Worm (Caenorhabditis elegans) whole organism, L2 larva: ENCODE data around the gene clec-20.
A peak's percentile ranks its signal among the peaks of the same experiment; 100 is the strongest.

Source experiments
- Y55F3AM.14 ChIP-seq: fragments of 200-800 bp; sonication (Bioruptor generic); optimal IDR thresholded peaks from 2 replicates; lab custom pipeline; 2018; ENCODE audit warnings: mild to moderate bottlenecking, missing genetic modification characterization, missing compliant biosample characterization
- ZK546.5 ChIP-seq: sonication (generic microtip); optimal IDR thresholded peaks from 2 replicates; lab custom pipeline; 2017; ENCODE audit warnings: missing biosample characterization, missing genetic modification characterization
- alr-1 ChIP-seq: fragments of 150-350 bp; optimal IDR thresholded peaks from 2 replicates; lab custom pipeline; 2014; ENCODE audit warnings: missing biosample characterization, missing genetic modification characterization
- ama-1 ChIP-seq: fragments of 150-350 bp; optimal IDR thresholded peaks from 2 replicates; lab custom pipeline; 2018; ENCODE audit warnings: inconsistent platforms
- blmp-1 ChIP-seq: sonication (generic microtip); optimal IDR thresholded peaks from 2 replicates; lab custom pipeline; 2017; ENCODE audit warnings: missing genetic modification characterization, mild to moderate bottlenecking, missing compliant biosample characterization, antibody characterized with exemption, moderate library complexity; ENCODE audit not compliant: insufficient read depth
- ceh-16 ChIP-seq: fragments of 150-350 bp; optimal IDR thresholded peaks from 2 replicates; lab custom pipeline; 2014; ENCODE audit warnings: missing biosample characterization, missing genetic modification characterization
- ceh-82 ChIP-seq: fragments of 150-350 bp; optimal IDR thresholded peaks from 2 replicates; lab custom pipeline; 2014; ENCODE audit warnings: missing biosample characterization, missing genetic modification characterization
- crh-2 ChIP-seq: sonication (generic microtip); optimal IDR thresholded peaks from 2 replicates; lab custom pipeline; 2017; ENCODE audit warnings: missing biosample characterization, missing genetic modification characterization
- dmd-4 ChIP-seq: sonication (generic microtip); optimal IDR thresholded peaks from 2 replicates; lab custom pipeline; 2017; ENCODE audit warnings: missing biosample characterization, missing genetic modification characterization
- egl-27 ChIP-seq: sonication (generic microtip); optimal IDR thresholded peaks from 3 replicates; lab custom pipeline; 2017; ENCODE audit warnings: missing biosample characterization, missing genetic modification reagents, missing genetic modification characterization
- elt-1 ChIP-seq: fragments of 150-350 bp; optimal IDR thresholded peaks from 2 replicates; lab custom pipeline; 2014; ENCODE audit warnings: missing biosample characterization, missing genetic modification characterization
- elt-3 ChIP-seq: sonication (generic microtip); optimal IDR thresholded peaks from 2 replicates; lab custom pipeline; 2017; ENCODE audit warnings: missing biosample characterization, missing genetic modification characterization
- fos-1 ChIP-seq: fragments of 150-350 bp; optimal IDR thresholded peaks from 2 replicates; lab custom pipeline; 2014; ENCODE audit warnings: missing biosample characterization, missing genetic modification characterization
- gmeb-1 ChIP-seq: fragments of 150-350 bp; optimal IDR thresholded peaks from 2 replicates; lab custom pipeline; 2014; ENCODE audit warnings: missing biosample characterization, missing genetic modification characterization
- lin-11 ChIP-seq: fragments of 150-350 bp; sonication (generic microtip); optimal IDR thresholded peaks from 2 replicates; lab custom pipeline; 2014; ENCODE audit warnings: missing biosample characterization, missing genetic modification characterization, inconsistent platforms, mixed read lengths
- lin-39 ChIP-seq: fragments of 150-350 bp; optimal IDR thresholded peaks from 2 replicates; lab custom pipeline; 2014; ENCODE audit warnings: missing biosample characterization, missing genetic modification reagents, missing genetic modification characterization
- mbf-1 ChIP-seq: sonication (generic microtip); optimal IDR thresholded peaks from 2 replicates; lab custom pipeline; 2017; ENCODE audit warnings: missing biosample characterization, missing genetic modification characterization
- mdl-1 ChIP-seq, 2 experiments: fragments of 150-350 bp in 1 of 2; sonication (generic microtip) in 1 of 2; optimal IDR thresholded peaks; 2 replicates each; lab custom pipeline; 2017; ENCODE audit warnings: missing biosample characterization in 2 of 2, missing genetic modification characterization in 2 of 2
- nhr-10 ChIP-seq: sonication (generic microtip); optimal IDR thresholded peaks from 2 replicates; lab custom pipeline; 2017; ENCODE audit warnings: missing biosample characterization, missing genetic modification characterization
- nhr-11 ChIP-seq: fragments of 150-350 bp; optimal IDR thresholded peaks from 2 replicates; lab custom pipeline; 2014; ENCODE audit warnings: missing biosample characterization, missing genetic modification characterization
- nhr-129 ChIP-seq: fragments of 150-350 bp; optimal IDR thresholded peaks from 2 replicates; lab custom pipeline; 2014; ENCODE audit warnings: missing biosample characterization, missing genetic modification characterization
- nhr-21 ChIP-seq: fragments of 150-350 bp; optimal IDR thresholded peaks from 2 replicates; lab custom pipeline; 2014; ENCODE audit warnings: missing biosample characterization, missing genetic modification characterization
- nhr-23 ChIP-seq: fragments of 150-350 bp; optimal IDR thresholded peaks from 2 replicates; lab custom pipeline; 2014; ENCODE audit warnings: missing biosample characterization, missing genetic modification reagents, missing genetic modification characterization
- nhr-237 ChIP-seq: fragments of 150-350 bp; optimal IDR thresholded peaks from 2 replicates; lab custom pipeline; 2014; ENCODE audit warnings: missing biosample characterization, missing genetic modification characterization
- nhr-25 ChIP-seq: fragments of 150-350 bp; sonication (generic microtip); optimal IDR thresholded peaks from 3 replicates; lab custom pipeline; 2014; ENCODE audit warnings: missing biosample characterization, missing genetic modification characterization
- nhr-6 ChIP-seq: fragments of 150-350 bp; optimal IDR thresholded peaks from 2 replicates; lab custom pipeline; 2014; ENCODE audit warnings: missing biosample characterization, missing genetic modification characterization
- nhr-77 ChIP-seq: fragments of 150-350 bp; optimal IDR thresholded peaks from 2 replicates; lab custom pipeline; 2014; ENCODE audit warnings: missing biosample characterization, missing genetic modification characterization
- peb-1 ChIP-seq: fragments of 150-350 bp; optimal IDR thresholded peaks from 2 replicates; lab custom pipeline; 2014; ENCODE audit warnings: missing biosample characterization, missing genetic modification characterization
- skn-1 ChIP-seq: sonication (generic microtip); optimal IDR thresholded peaks from 2 replicates; lab custom pipeline; 2017; ENCODE audit warnings: missing biosample characterization, missing genetic modification characterization
- sma-9 ChIP-seq, 2 experiments: fragments of 150-350 bp in 1 of 2; sonication (generic microtip) in 1 of 2; optimal IDR thresholded peaks; 2 replicates each; lab custom pipeline; 2014 to 2016; ENCODE audit warnings: missing genetic modification characterization in 2 of 2, mild to moderate bottlenecking in 1 of 2, missing biosample characterization in 1 of 2, missing compliant biosample characterization in 1 of 2, missing genetic modification reagents in 1 of 2, moderate library complexity in 1 of 2
- snpc-4 ChIP-seq: fragments of 150-350 bp; optimal IDR thresholded peaks from 2 replicates; lab custom pipeline; 2014; ENCODE audit warnings: missing biosample characterization, missing genetic modification characterization
- unc-39 ChIP-seq: fragments of 150-350 bp; optimal IDR thresholded peaks from 2 replicates; lab custom pipeline; 2014; ENCODE audit warnings: missing biosample characterization, missing genetic modification characterization
- unc-55 ChIP-seq: fragments of 150-350 bp; sonication (generic microtip); optimal IDR thresholded peaks from 3 replicates; lab custom pipeline; 2014; ENCODE audit warnings: missing biosample characterization, missing genetic modification reagents, missing genetic modification characterization
- unc-62 ChIP-seq: fragments of 150-350 bp; optimal IDR thresholded peaks from 2 replicates; lab custom pipeline; 2014; ENCODE audit warnings: missing biosample characterization, missing genetic modification reagents, missing genetic modification characterization

Gene clec-20

DNA sequence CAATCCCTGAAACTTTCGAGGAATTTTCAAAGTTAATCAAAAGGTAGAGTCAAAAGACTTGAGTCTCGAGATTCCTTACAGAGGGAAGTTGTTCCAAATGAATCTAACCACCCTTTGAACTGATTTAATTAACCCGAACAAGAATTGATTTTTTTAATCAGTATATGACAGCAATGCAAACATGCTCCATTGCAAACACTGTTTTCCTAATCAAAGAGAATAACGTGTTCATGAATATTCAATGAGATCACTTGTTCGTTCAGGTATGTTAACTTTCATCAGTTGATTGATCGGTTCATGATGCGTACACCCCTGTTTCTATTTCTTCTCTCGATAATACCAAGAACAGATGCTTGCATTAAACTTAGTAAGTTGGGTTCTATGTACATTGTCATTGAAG, 30.6 kb upstream of the clec-20 start, which contains the start of gene C08E3.14:
Gene C08E3.14 (plus strand): TSS at position 301 of the 400 bp plus-strand sequence.
- TF ChIP-seq mbf-1 (tag; lab: Kevin White, UChicago) (no peak), nhr-21 (no peak), egl-27 (tag; lab: Kevin White, UChicago) (no peak), ceh-16 (tag; lab: Kevin White, UChicago) (no peak), alr-1 (no peak), blmp-1 (tag; lab: Kevin White, UChicago) (no peak), lin-39 (tag; lab: Kevin White, UChicago) (no peak), skn-1 (tag; lab: Kevin White, UChicago) (no peak), ama-1 (no peak), elt-1 (tag; lab: Kevin White, UChicago) (no peak), elt-3 (tag; lab: Kevin White, UChicago) (no peak), nhr-25 (tag; lab: Kevin White, UChicago) (no peak), dmd-4 (no peak), nhr-237 (tag; lab: Kevin White, UChicago) (no peak)

ce11 chrII:1624572-1624971, 29.5 kb upstream of the clec-20 start, which contains the start of gene fbxa-160:
Gene fbxa-160, minus strand, starts transcription at chrII:1624672.
- TF ChIP-seq nhr-10 (tag; lab: Kevin White, UChicago): no peak
- TF ChIP-seq mdl-1 (tag; optimal IDR thresholded peaks at IDR 0.05; lab: Kevin White, UChicago): no peak
- no peak for TF ChIP-seq nhr-129
- no peak for TF ChIP-seq nhr-237 (tag; lab: Kevin White, UChicago)
- TF ChIP-seq nhr-6 (tag; lab: Kevin White, UChicago): no peak
- no peak for TF ChIP-seq alr-1
- no peak for TF ChIP-seq crh-2
- TF ChIP-seq ceh-82 (tag; lab: Kevin White, UChicago): no peak
- no peak for TF ChIP-seq elt-1 (tag; lab: Kevin White, UChicago)
- TF ChIP-seq ZK546.5 (tag; lab: Kevin White, UChicago): no peak
- TF ChIP-seq dmd-4: no peak
- no peak for TF ChIP-seq lin-11 (tag; lab: Kevin White, UChicago)
- TF ChIP-seq ceh-16 (tag; lab: Kevin White, UChicago): no peak
- TF ChIP-seq, all 48 proteins: peak for 0

- TF ChIP-seq snpc-4 (tag; lab: Kevin White, UChicago) (no peak), fos-1 (tag; lab: Kevin White, UChicago) (peak; percentile 44)
Measured at ce11 chrII:1621795-1622194, 26.8 kb upstream of the clec-20 start.

- TF ChIP-seq blmp-1 (tag; lab: Kevin White, UChicago) (no peak), fos-1 (tag; lab: Kevin White, UChicago) (no peak), ceh-82 (tag; lab: Kevin White, UChicago) (no peak), nhr-23 (tag; lab: Kevin White, UChicago) (no peak), lin-39 (tag; lab: Kevin White, UChicago) (no peak), nhr-6 (tag; lab: Kevin White, UChicago) (no peak), peb-1 (tag; lab: Kevin White, UChicago) (no peak), unc-39 (no peak), snpc-4 (tag; lab: Kevin White, UChicago) (no peak), nhr-11 (tag; lab: Kevin White, UChicago) (no peak)
Measured at ce11 chrII:1621180-1621579, 26.1 kb upstream of the clec-20 start, which contains the start of gene fbxa-158. Gene fbxa-158, minus strand, starts transcription at chrII:1621280.

DNA sequence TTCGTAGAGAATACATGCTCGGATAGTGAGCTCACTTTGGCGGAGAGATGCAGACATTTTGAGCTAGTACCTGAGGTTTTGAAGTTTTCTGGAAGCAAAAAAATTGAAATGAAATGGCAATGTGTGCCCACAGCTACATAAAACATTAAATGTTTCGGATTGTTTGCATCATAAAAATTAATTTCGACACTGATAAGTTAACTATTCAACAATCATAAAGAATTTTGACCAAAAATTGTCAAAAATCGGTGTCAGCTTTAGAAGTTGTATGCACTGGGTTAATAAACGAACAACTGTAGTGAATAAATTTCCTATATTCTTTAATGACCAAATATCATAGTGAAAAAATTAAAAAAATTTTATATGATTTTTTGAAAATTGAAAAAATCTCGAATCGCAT, 23.9 kb upstream of the clec-20 start, which contains the start of gene fbxa-166:
Gene fbxa-166 (minus strand): TSS at position 101 of the 400 bp plus-strand sequence.
- TF ChIP-seq gmeb-1 (no peak), egl-27 (tag; lab: Kevin White, UChicago) (no peak), Y55F3AM.14 (GFP tag; lab: Kevin White, UChicago) (no peak), elt-3 (tag; lab: Kevin White, UChicago) (no peak), unc-62 (GFP tag; lab: Kevin White, UChicago) (no peak), sma-9 (GFP tag; optimal IDR thresholded peaks at IDR 0.05; lab: Kevin White, UChicago) (no peak), sma-9 (tag; optimal IDR thresholded peaks at IDR 0.05; lab: Kevin White, UChicago) (no peak), lin-11 (tag; lab: Kevin White, UChicago) (no peak), blmp-1 (tag; lab: Kevin White, UChicago) (no peak), ceh-82 (tag; lab: Kevin White, UChicago) (no peak), snpc-4 (tag; lab: Kevin White, UChicago) (no peak), unc-39 (no peak), ama-1 (no peak), peb-1 (tag; lab: Kevin White, UChicago) (no peak), unc-55 (GFP tag; lab: Kevin White, UChicago) (no peak), nhr-77 (no peak)
